Fruit fly (Drosophila melanogaster) whole organism, embryonic: Measurements from ENCODE around the gene Cep97.

Experiments used
- Atf3 ChIP-seq: fragments of 200-800 bp; sonication (Bioruptor generic); optimal IDR thresholded peaks from 3 replicates; lab custom pipeline; 2016; ENCODE audit warnings: missing biosample characterization, missing genetic modification characterization
- BEAF-32 ChIP-seq: fragments of 200-800 bp; sonication (Bioruptor generic); optimal IDR thresholded peaks from 3 replicates; lab custom pipeline; 2017; ENCODE audit warnings: missing biosample characterization, missing genetic modification characterization, mild to moderate bottlenecking, moderate library complexity, missing genetic modification reagents
- CG15269 ChIP-seq: fragments of 200-800 bp; sonication (Bioruptor generic); optimal IDR thresholded peaks from 2 replicates; lab custom pipeline; 2018; ENCODE audit warnings: missing biosample characterization, mild to moderate bottlenecking, missing genetic modification characterization, moderate library complexity
- CG17361 ChIP-seq: fragments of 200-800 bp; sonication (Bioruptor generic); IDR thresholded peaks from 3 replicates; pipeline ENCODE4 v1.3.6; 2022; ENCODE audit warnings: missing biosample characterization, missing genetic modification characterization
- CG18262 ChIP-seq: fragments of 200-800 bp; optimal IDR thresholded peaks from 3 replicates; lab custom pipeline; 2019; ENCODE audit warnings: missing biosample characterization, mild to moderate bottlenecking, missing genetic modification characterization, moderate library complexity
- CG2678 ChIP-seq: fragments of 200-800 bp; sonication (Bioruptor generic); optimal IDR thresholded peaks from 3 replicates; lab custom pipeline; 2019; ENCODE audit warnings: missing biosample characterization, mild to moderate bottlenecking, missing genetic modification characterization, moderate library complexity
- CG2712 ChIP-seq: fragments of 200-800 bp; optimal IDR thresholded peaks from 3 replicates; lab custom pipeline; 2019; ENCODE audit warnings: missing biosample characterization, mild to moderate bottlenecking, missing genetic modification characterization, moderate library complexity
- CG31441 ChIP-seq: fragments of 200-800 bp; sonication (Bioruptor generic); IDR thresholded peaks from 2 replicates; pipeline ENCODE4 v1.3.6; 2022; ENCODE audit warnings: missing biosample characterization, missing genetic modification characterization
- CG3163 ChIP-seq: fragments of 200-800 bp; sonication (Bioruptor generic); optimal IDR thresholded peaks from 3 replicates; lab custom pipeline; 2016; ENCODE audit warnings: missing biosample characterization, missing genetic modification characterization
- CG3281 ChIP-seq: fragments of 200-800 bp; sonication (Bioruptor generic); optimal IDR thresholded peaks from 3 replicates; lab custom pipeline; 2017; ENCODE audit warnings: missing biosample characterization, mild to moderate bottlenecking, missing genetic modification characterization
- CG4360 ChIP-seq: fragments of 200-800 bp; sonication (Bioruptor generic); IDR thresholded peaks from 2 replicates; pipeline ENCODE4 v1.3.6; 2022; ENCODE audit warnings: missing biosample characterization, missing genetic modification characterization
- CG6654 ChIP-seq: fragments of 200-800 bp; sonication (Bioruptor generic); optimal IDR thresholded peaks from 2 replicates; lab custom pipeline; 2017; ENCODE audit warnings: missing biosample characterization, mild to moderate bottlenecking, missing genetic modification characterization
- CG7271 ChIP-seq: fragments of 200-800 bp; sonication (Bioruptor generic); optimal IDR thresholded peaks from 2 replicates; lab custom pipeline; 2018; ENCODE audit warnings: missing biosample characterization, mild to moderate bottlenecking, missing genetic modification characterization, moderate library complexity
- CG7786 ChIP-seq: fragments of 200-800 bp; sonication (Bioruptor generic); optimal IDR thresholded peaks from 2 replicates; lab custom pipeline; 2016; ENCODE audit warnings: missing biosample characterization, missing genetic modification characterization
- CG8281 ChIP-seq: fragments of 200-800 bp; sonication (Bioruptor generic); optimal IDR thresholded peaks from 2 replicates; lab custom pipeline; 2018; ENCODE audit warnings: missing biosample characterization, mild to moderate bottlenecking, missing genetic modification characterization, moderate library complexity
- CG9437 ChIP-seq: fragments of 200-800 bp; sonication (Bioruptor generic); optimal IDR thresholded peaks from 2 replicates; lab custom pipeline; 2018; ENCODE audit warnings: missing biosample characterization, mild to moderate bottlenecking, missing genetic modification characterization
- CTCF ChIP-seq: fragments of 200-800 bp; sonication (Bioruptor generic); optimal IDR thresholded peaks from 2 replicates; lab custom pipeline; 2017; ENCODE audit warnings: missing biosample characterization, mild to moderate bottlenecking, missing genetic modification characterization, moderate library complexity
- Camta ChIP-seq: fragments of 200-800 bp; sonication (Bioruptor generic); optimal IDR thresholded peaks from 2 replicates; lab custom pipeline; 2016; ENCODE audit warnings: missing biosample characterization, missing genetic modification characterization
- Chrac-16 ChIP-seq: fragments of 200-800 bp; sonication (Bioruptor generic); optimal IDR thresholded peaks from 3 replicates; lab custom pipeline; 2016; ENCODE audit warnings: missing biosample characterization, missing genetic modification characterization
- Dad ChIP-seq: fragments of 200-800 bp; sonication (Bioruptor generic); optimal IDR thresholded peaks from 3 replicates; lab custom pipeline; 2016; ENCODE audit warnings: missing biosample characterization, missing genetic modification characterization
- Drgx ChIP-seq: fragments of 200-800 bp; sonication (Bioruptor generic); IDR thresholded peaks from 2 replicates; pipeline ENCODE4 v1.3.6; 2022; ENCODE audit warnings: missing biosample characterization, missing genetic modification characterization
- GATAe ChIP-seq: fragments of 200-800 bp; sonication (Bioruptor generic); conservative IDR thresholded peaks from 2 replicates; pipeline ENCODE4 v1.3.6; 2022; ENCODE audit warnings: missing biosample characterization, missing genetic modification characterization
- Gsc ChIP-seq: fragments of 200-800 bp; sonication (Bioruptor generic); IDR thresholded peaks from 2 replicates; pipeline ENCODE4 v1.3.6; 2022; ENCODE audit warnings: missing biosample characterization, missing genetic modification characterization
- Hr39 ChIP-seq: fragments of >200 bp; optimal IDR thresholded peaks from 2 replicates; lab custom pipeline; 2017
- Lhr ChIP-seq: fragments of 200-800 bp; sonication (Bioruptor generic); optimal IDR thresholded peaks from 3 replicates; lab custom pipeline; 2017; ENCODE audit warnings: mild to moderate bottlenecking, missing biosample characterization, missing genetic modification reagents, missing genetic modification characterization
- Med ChIP-seq: fragments of 200-800 bp; sonication (Bioruptor generic); peaks from one replicate; lab custom pipeline; 2016; ENCODE audit warnings: missing biosample characterization, missing genetic modification characterization, mild to moderate bottlenecking, inconsistent platforms, moderate library complexity
- NFAT ChIP-seq: fragments of 200-800 bp; sonication (Bioruptor generic); IDR thresholded peaks from 2 replicates; pipeline ENCODE4 v1.3.6; 2022; ENCODE audit warnings: missing biosample characterization, missing genetic modification characterization
- Oaz ChIP-seq: fragments of 200-800 bp; sonication (Bioruptor generic); IDR thresholded peaks from 2 replicates; pipeline ENCODE4 v1.3.6; 2022; ENCODE audit warnings: missing biosample characterization, missing genetic modification characterization
- Pdp1 ChIP-seq, 2 experiments: fragments of 200-800 bp; sonication (Bioruptor generic); optimal IDR thresholded peaks; 3 replicates each; lab custom pipeline; 2016; ENCODE audit warnings: missing biosample characterization in 2 of 2, missing genetic modification characterization in 2 of 2, mild to moderate bottlenecking in 1 of 2, moderate library complexity in 1 of 2
- Ptx1 ChIP-seq: fragments of 200-800 bp; sonication (Bioruptor generic); IDR thresholded peaks from 2 replicates; pipeline ENCODE4 v1.3.6; 2022; ENCODE audit warnings: missing biosample characterization, missing genetic modification characterization
- Ravus ChIP-seq: fragments of 200-800 bp; sonication (Bioruptor generic); IDR thresholded peaks from 2 replicates; pipeline ENCODE4 v1.3.6; 2022; ENCODE audit warnings: missing biosample characterization, missing genetic modification characterization
- Sin3A ChIP-seq: fragments of >200 bp; optimal IDR thresholded peaks from 2 replicates; lab custom pipeline; 2018
- Sry-β ChIP-seq: fragments of 200-800 bp; sonication (Bioruptor generic); optimal IDR thresholded peaks from 2 replicates; lab custom pipeline; 2018; ENCODE audit warnings: missing biosample characterization, mild to moderate bottlenecking, missing genetic modification characterization, moderate library complexity
- Taf1 ChIP-seq: fragments of 200-800 bp; sonication (Bioruptor generic); IDR thresholded peaks from 2 replicates; pipeline ENCODE4 v1.3.6; 2022; ENCODE audit warnings: missing biosample characterization, missing genetic modification characterization
- YL-1 ChIP-seq: fragments of 200-800 bp; sonication (Bioruptor generic); optimal IDR thresholded peaks from 3 replicates; lab custom pipeline; 2017; ENCODE audit warnings: missing biosample characterization, mild to moderate bottlenecking, missing genetic modification characterization
- bigmax ChIP-seq: fragments of 200-800 bp; sonication (Bioruptor generic); optimal IDR thresholded peaks from 2 replicates; lab custom pipeline; 2018; ENCODE audit warnings: missing biosample characterization, mild to moderate bottlenecking, missing genetic modification characterization
- chm ChIP-seq: fragments of 200-800 bp; sonication (Bioruptor generic); IDR thresholded peaks from 2 replicates; pipeline ENCODE4 v1.3.6; 2022; ENCODE audit warnings: missing biosample characterization, missing genetic modification characterization
- hbn ChIP-seq: fragments of 200-800 bp; sonication (Bioruptor generic); IDR thresholded peaks from 2 replicates; pipeline ENCODE4 v1.3.6; 2022; ENCODE audit warnings: missing biosample characterization, missing genetic modification characterization; ENCODE audit not compliant: partially characterized antibody
- kay ChIP-seq: fragments of 200-800 bp; sonication (Bioruptor generic); optimal IDR thresholded peaks from 2 replicates; lab custom pipeline; 2016; ENCODE audit warnings: missing biosample characterization, missing genetic modification characterization
- lmd ChIP-seq: fragments of 200-800 bp; sonication (Bioruptor generic); IDR thresholded peaks from 2 replicates; pipeline ENCODE4 v1.3.6; 2022; ENCODE audit warnings: missing biosample characterization, missing genetic modification characterization
- mam ChIP-seq: fragments of 200-800 bp; sonication (Bioruptor generic); optimal IDR thresholded peaks from 3 replicates; lab custom pipeline; 2016; ENCODE audit warnings: missing biosample characterization, missing genetic modification characterization
- mld ChIP-seq: fragments of 200-800 bp; sonication (Bioruptor generic); IDR thresholded peaks from 3 replicates; pipeline ENCODE4 v1.3.6; 2022; ENCODE audit warnings: missing biosample characterization, missing genetic modification characterization; ENCODE audit not compliant: partially characterized antibody
- pfk ChIP-seq: fragments of 200-800 bp; sonication (Bioruptor generic); optimal IDR thresholded peaks from 2 replicates; lab custom pipeline; 2018; ENCODE audit warnings: missing biosample characterization, mild to moderate bottlenecking, missing genetic modification characterization, moderate library complexity
- pzg ChIP-seq: fragments of 200-800 bp; sonication (Bioruptor generic); optimal IDR thresholded peaks from 3 replicates; lab custom pipeline; 2018; ENCODE audit warnings: missing biosample characterization, mild to moderate bottlenecking, missing genetic modification characterization, moderate library complexity
- ranshi ChIP-seq: fragments of 200-800 bp; sonication (Bioruptor generic); IDR thresholded peaks from 2 replicates; pipeline ENCODE4 v1.3.6; 2022; ENCODE audit warnings: missing biosample characterization, missing genetic modification characterization
- ro ChIP-seq: fragments of 200-800 bp; sonication (Bioruptor generic); IDR thresholded peaks from 2 replicates; pipeline ENCODE4 v1.3.6; 2022; ENCODE audit warnings: missing biosample characterization, missing genetic modification characterization
- schlank ChIP-seq: fragments of 200-800 bp; sonication (Bioruptor generic); optimal IDR thresholded peaks from 2 replicates; lab custom pipeline; 2018; ENCODE audit warnings: missing biosample characterization, mild to moderate bottlenecking, missing genetic modification characterization
- sd ChIP-seq: fragments of 200-800 bp; sonication (Bioruptor generic); optimal IDR thresholded peaks from 3 replicates; lab custom pipeline; 2018; ENCODE audit warnings: missing biosample characterization, mild to moderate bottlenecking, missing genetic modification characterization, moderate library complexity
- shn ChIP-seq: fragments of 200-800 bp; sonication (Bioruptor generic); optimal IDR thresholded peaks from 3 replicates; lab custom pipeline; 2016; ENCODE audit warnings: missing biosample characterization, missing genetic modification characterization
- slou ChIP-seq: fragments of 200-800 bp; sonication (Bioruptor generic); optimal IDR thresholded peaks from 3 replicates; lab custom pipeline; 2016; ENCODE audit warnings: missing biosample characterization, missing genetic modification characterization
- sqz ChIP-seq: fragments of 200-800 bp; sonication (Bioruptor generic); optimal IDR thresholded peaks from 3 replicates; lab custom pipeline; 2018; ENCODE audit warnings: missing biosample characterization, mild to moderate bottlenecking, missing genetic modification characterization
- sug ChIP-seq: fragments of 200-800 bp; optimal IDR thresholded peaks from 2 replicates; lab custom pipeline; 2019; ENCODE audit warnings: missing biosample characterization, mild to moderate bottlenecking, missing genetic modification characterization, moderate library complexity
- tgo ChIP-seq: fragments of 200-800 bp; sonication (Bioruptor generic); IDR thresholded peaks from 3 replicates; pipeline ENCODE4 v1.3.6; 2022; ENCODE audit warnings: missing biosample characterization, missing genetic modification characterization
- ttk ChIP-seq: fragments of 200-800 bp; sonication (Bioruptor generic); IDR thresholded peaks from 2 replicates; pipeline ENCODE4 v2.1.2; 2022; ENCODE audit warnings: missing biosample characterization, missing genetic modification characterization

The Cep97 gene

DNA sequence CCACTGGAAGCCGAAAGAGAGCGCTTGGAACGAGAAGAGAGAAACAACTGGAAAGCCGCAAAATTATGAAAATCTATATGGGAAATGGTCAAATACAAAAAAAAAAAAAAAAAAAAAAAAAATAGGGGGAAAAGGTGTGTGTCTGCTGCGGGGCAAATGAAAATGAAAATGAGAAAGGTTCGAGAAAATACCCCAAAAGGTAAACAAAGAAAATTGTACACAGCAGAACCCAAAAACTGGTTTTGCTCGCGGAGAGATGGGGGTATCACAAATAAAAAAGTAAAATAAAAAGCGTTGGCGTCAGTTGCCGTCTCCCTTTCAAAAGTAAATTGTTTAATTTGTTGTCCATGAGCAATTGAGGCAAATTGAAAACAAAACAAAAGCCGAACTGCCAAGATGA lies 20.7 kb downstream of the Cep97 start (continued):
- TF ChIP-seq ttk (GFP tag; lab: Robert Waterston, UW) (no peak), schlank (tag; lab: Kevin White, UChicago) (no peak), CG7786 (no peak), Sry-β (no peak), sqz (peak; percentile 86), ranshi (GFP tag; lab: Robert Waterston, UW) (no peak), sug (tag; lab: Kevin White, UChicago) (no peak), Camta (GFP tag; lab: Kevin White, UChicago) (peak; percentile 23), pfk (peak; percentile 24), BEAF-32 (no peak), hbn (GFP tag; lab: Robert Waterston, UW) (no peak), CG15269 (tag; lab: Kevin White, UChicago) (no peak), CG17361 (GFP tag; lab: Robert Waterston, UW) (no peak), Sin3A (lab: Kevin White, UChicago) (no peak), Chrac-16 (GFP tag; lab: Kevin White, UChicago) (no peak), Dad (GFP tag; lab: Kevin White, UChicago) (no peak), CG2712 (no peak), YL-1 (GFP tag; lab: Kevin White, UChicago) (peak; percentile 19), CG18262 (tag; lab: Kevin White, UChicago) (peak; percentile 11), Ptx1 (GFP tag; lab: Robert Waterston, UW) (no peak), CG3163 (GFP tag; lab: Kevin White, UChicago) (no peak), sd (no peak), shn (GFP tag; lab: Kevin White, UChicago) (no peak), CTCF (GFP tag; lab: Kevin White, UChicago) (no peak), GATAe (no peak), NFAT (no peak), Oaz (no peak), CG4360 (GFP tag; lab: Robert Waterston, UW) (no peak), bigmax (GFP tag; lab: Kevin White, UChicago) (no peak), Atf3 (no peak), Lhr (GFP tag; lab: Kevin White, UChicago) (no peak), Taf1 (no peak), tgo (GFP tag; lab: Robert Waterston, UW) (no peak), CG3281 (GFP tag; lab: Kevin White, UChicago) (no peak), mld (GFP tag; lab: Robert Waterston, UW) (no peak), Drgx (GFP tag; lab: Robert Waterston, UW) (no peak), Med (GFP tag; lab: Kevin White, UChicago) (no peak), Gsc (GFP tag; lab: Robert Waterston, UW) (no peak), Hr39 (lab: Kevin White, UChicago) (no peak), CG2678 (tag; lab: Kevin White, UChicago) (peak; percentile 46), CG8281 (tag; lab: Kevin White, UChicago) (no peak), ro (GFP tag; lab: Robert Waterston, UW) (no peak), CG31441 (GFP tag; lab: Robert Waterston, UW) (peak; percentile 19; the same call in 1 of the 2 replicates), mam (GFP tag; lab: Kevin White, UChicago) (no peak), CG7271 (tag; lab: Kevin White, UChicago) (no peak), pzg (GFP tag; lab: Kevin White, UChicago) (no peak), lmd (GFP tag; lab: Robert Waterston, UW) (no peak), slou (GFP tag; lab: Kevin White, UChicago) (no peak), Pdp1 (GFP tag; optimal IDR thresholded peaks at IDR 0.05; lab: Kevin White, UChicago) (no peak), CG6654 (GFP tag; lab: Kevin White, UChicago) (no peak), kay (GFP tag; lab: Kevin White, UChicago) (no peak), Ravus (GFP tag; lab: Robert Waterston, UW) (no peak), CG9437 (no peak), chm (GFP tag; lab: Robert Waterston, UW) (peak; percentile 65; the same call in 1 of the 2 replicates)
